Worm (Caenorhabditis elegans): ENCODE measurements around the gene mab-5.

mab-5 gene

DNA sequence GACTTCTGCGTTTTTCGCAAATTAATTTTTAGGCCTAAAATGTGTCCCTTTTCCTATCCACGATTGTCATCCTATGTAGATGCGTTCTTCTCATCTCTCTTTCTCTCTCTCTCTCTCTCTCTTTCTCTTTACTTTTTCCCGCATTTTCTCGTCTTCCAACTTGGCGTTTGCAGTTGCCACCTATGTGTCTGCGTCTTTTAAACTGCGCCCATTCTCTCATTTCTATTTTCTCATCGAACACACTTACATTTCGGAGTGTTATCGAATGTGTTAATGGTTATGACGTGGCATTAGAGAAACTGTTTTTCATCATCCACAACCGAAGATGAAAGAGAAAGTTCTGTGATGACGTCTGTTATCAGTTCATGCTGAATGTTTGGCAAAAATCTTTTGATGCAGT is 54.8 kb downstream of the mab-5 start (continued):
- peak; percentile 17 for TF ChIP-seq unc-62 (GFP tag; optimal IDR thresholded peaks at IDR 0.05)
